Worm (Caenorhabditis elegans) whole organism, L4/young adult: Measurements from ENCODE around the gene nep-17.

Experiments used
- W03F9.2 ChIP-seq: fragments of 150-350 bp; optimal IDR thresholded peaks from 2 replicates; lab custom pipeline; 2014; ENCODE audit warnings: missing biosample characterization, missing genetic modification characterization
- dao-5 ChIP-seq: sonication (generic microtip); optimal IDR thresholded peaks from 2 replicates; lab custom pipeline; 2016; ENCODE audit warnings: missing genotype, missing genetic modification characterization, moderate library complexity, missing compliant biosample characterization
- him-1 ChIP-seq: sonication (generic microtip); optimal IDR thresholded peaks from 2 replicates; lab custom pipeline; 2016; ENCODE audit warnings: missing genotype, missing genetic modification reagents, missing genetic modification characterization, missing compliant biosample characterization

The nep-17 gene

ce11 chrII:13489896-13490295, 17.7 kb upstream of the nep-17 start:
- TF ChIP-seq him-1 (tag; lab: Kevin White, UChicago): no peak
- no peak for TF ChIP-seq W03F9.2
- no peak for TF ChIP-seq dao-5 (tag; lab: Kevin White, UChicago)

ce11 chrII:13491254-13491889, 16.2 kb upstream of the nep-17 start, which contains the start of gene alh-7:
alh-7 (minus strand) TSS chrII:13491786.
- no peak for TF ChIP-seq dao-5 (tag; lab: Kevin White, UChicago)
- TF ChIP-seq W03F9.2: no peak
- no peak for TF ChIP-seq him-1 (tag; lab: Kevin White, UChicago)

- TF ChIP-seq dao-5 (tag; lab: Kevin White, UChicago) (no peak), W03F9.2 (no peak), him-1 (tag; lab: Kevin White, UChicago) (no peak)
These were observed 14.7 kb upstream of the nep-17 start, which contains the start of gene F45H10.2 for ce11 chrII:13492948-13493347. F45H10.2 (minus strand) TSS chrII:13493048.

ce11 chrII:13494175-13494650, 13.4 kb upstream of the nep-17 start, which contains the start of gene ndua-7:
ndua-7 (minus strand) TSS chrII:13494600.
- TF ChIP-seq W03F9.2 (no peak), him-1 (tag; lab: Kevin White, UChicago) (no peak), dao-5 (tag; lab: Kevin White, UChicago) (no peak)

ce11 chrII:13494762-13495161, 12.9 kb upstream of the nep-17 start:
- peak; percentile 65 for TF ChIP-seq W03F9.2
- no peak for TF ChIP-seq him-1 (tag; lab: Kevin White, UChicago)

- TF ChIP-seq W03F9.2 (no peak), him-1 (tag; lab: Kevin White, UChicago) (no peak), dao-5 (tag; lab: Kevin White, UChicago) (no peak)
These were observed 11.9 kb upstream of the nep-17 start, which contains the start of gene drr-1 for ce11 chrII:13495718-13496117. drr-1 (minus strand) TSS chrII:13495900.

ce11 chrII:13500582-13500981, 7.0 kb upstream of the nep-17 start:
- TF ChIP-seq dao-5 (tag; lab: Kevin White, UChicago) (no peak), W03F9.2 (no peak), him-1 (tag; lab: Kevin White, UChicago) (no peak)

ce11 chrII:13501575-13501974, 6.0 kb upstream of the nep-17 start, which contains the start of gene F45H10.5:
F45H10.5 (plus strand) TSS chrII:13501875.
- TF ChIP-seq W03F9.2: no peak
- no peak for TF ChIP-seq him-1 (tag; lab: Kevin White, UChicago)
- TF ChIP-seq dao-5 (tag; lab: Kevin White, UChicago): no peak

- TF ChIP-seq W03F9.2 (no peak), dao-5 (tag; lab: Kevin White, UChicago) (no peak), him-1 (tag; lab: Kevin White, UChicago) (no peak)
These were observed 4.0 kb upstream of the nep-17 start, which contains the start of gene F54F11.1 for ce11 chrII:13503653-13504052. F54F11.1 (plus strand) TSS chrII:13503953.

- no peak for TF ChIP-seq him-1 (tag; lab: Kevin White, UChicago)
- no peak for TF ChIP-seq dao-5 (tag; lab: Kevin White, UChicago)
- no peak for TF ChIP-seq W03F9.2
These were observed 2.2 kb upstream of the nep-17 start for ce11 chrII:13505386-13505785.

ce11 chrII:13505977-13506568, 1.5 kb upstream of the nep-17 start:
- TF ChIP-seq W03F9.2: no peak
- no peak for TF ChIP-seq him-1 (tag; lab: Kevin White, UChicago)
- TF ChIP-seq dao-5 (tag; lab: Kevin White, UChicago): no peak

- no peak for TF ChIP-seq him-1 (tag; lab: Kevin White, UChicago)
- TF ChIP-seq W03F9.2: no peak
- TF ChIP-seq dao-5 (tag; lab: Kevin White, UChicago): no peak
These were observed 988 bp downstream of the nep-17 start for ce11 chrII:13508607-13509006.

ce11 chrII:13515813-13516212, 8.2 kb downstream of the nep-17 start:
- TF ChIP-seq dao-5 (tag; lab: Kevin White, UChicago) (no peak), him-1 (tag; lab: Kevin White, UChicago) (no peak), W03F9.2 (no peak)

- TF ChIP-seq W03F9.2 (no peak), him-1 (tag; lab: Kevin White, UChicago) (no peak), dao-5 (tag; lab: Kevin White, UChicago) (no peak)
These were observed 10.0 kb downstream of the nep-17 start, which contains the start of gene sre-45 for ce11 chrII:13517600-13517999. sre-45 (plus strand) TSS chrII:13517900.
